Worm (Caenorhabditis elegans) whole organism, L1 larva: Measurements from ENCODE around the gene Y73B6BL.31.

Experiments
- blmp-1 ChIP-seq: fragments of 150-350 bp; optimal IDR thresholded peaks from 2 replicates; lab custom pipeline; 2014; ENCODE audit warnings: missing biosample characterization, missing genetic modification characterization
- dpl-1 ChIP-seq, 3 experiments: fragments of 150-350 bp in 2 of 3; sonication (generic microtip) in 1 of 3; optimal IDR thresholded peaks; 2 replicates each; lab custom pipeline; 2014 to 2017; ENCODE audit warnings: missing biosample characterization in 3 of 3, missing genetic modification characterization in 3 of 3, missing genetic modification reagents in 3 of 3
- efl-1 ChIP-seq, 4 experiments: fragments of 150-350 bp; optimal IDR thresholded peaks in 3 of 4; peaks in 1 of 4; 1 replicate in 1 of 4; 2 replicates in 3 of 4; lab custom pipeline; 2014; ENCODE audit warnings: missing biosample characterization in 2 of 4, missing genetic modification characterization in 2 of 4, missing genetic modification reagents in 2 of 4
- hlh-17 ChIP-seq: fragments of 200-800 bp; sonication (Bioruptor generic); optimal IDR thresholded peaks from 2 replicates; lab custom pipeline; 2018; ENCODE audit warnings: missing genetic modification characterization, mild to moderate bottlenecking, missing compliant biosample characterization, moderate library complexity, borderline replicate concordance
- nhr-28 ChIP-seq: fragments of 150-350 bp; optimal IDR thresholded peaks from 2 replicates; lab custom pipeline; 2014; ENCODE audit warnings: missing biosample characterization, missing genetic modification characterization
- nhr-90 ChIP-seq: sonication (generic microtip); optimal IDR thresholded peaks from 2 replicates; lab custom pipeline; 2016; ENCODE audit warnings: mild to moderate bottlenecking, missing genetic modification characterization, missing compliant biosample characterization; ENCODE audit not compliant: poor library complexity

- TF ChIP-seq dpl-1 (GFP tag; optimal IDR thresholded peaks at IDR 0.05; lab: Kevin White, UChicago): no peak
- TF ChIP-seq nhr-28 (tag; lab: Kevin White, UChicago): no peak
- TF ChIP-seq nhr-90 (tag; lab: Kevin White, UChicago): no peak
- TF ChIP-seq hlh-17 (GFP tag; lab: Kevin White, UChicago): no peak
- TF ChIP-seq blmp-1 (tag; lab: Kevin White, UChicago): no peak
- TF ChIP-seq efl-1 (optimal IDR thresholded peaks at IDR 0.05; lab: Kevin White, UChicago): no peak
- TF ChIP-seq efl-1 (GFP tag; optimal IDR thresholded peaks at IDR 0.05 in 1 of 2; lab: Kevin White, UChicago): no peak
Measured at ce11 chrIV:6457472-6457871, 15.8 kb downstream of the Y73B6BL.31 start, which contains the start of gene lgc-10.
